Worm (Caenorhabditis elegans): Measurements from ENCODE around the gene F16F9.1.

- no peak for TF ChIP-seq klf-2 (GFP tag; conservative IDR thresholded peaks at IDR 0.05)
- no peak for TF ChIP-seq med-1 (GFP tag; optimal IDR thresholded peaks at IDR 0.05; ENCODE audit: insufficient read depth)
- TF ChIP-seq T22C8.4 (GFP tag; IDR thresholded peaks at IDR 0.05) = no peak
- TF ChIP-seq ztf-23 (GFP tag; IDR thresholded peaks at IDR 0.05) = no peak
- no peak for TF ChIP-seq ztf-29 (GFP tag; IDR thresholded peaks at IDR 0.05)
- TF ChIP-seq flt-1 (GFP tag; IDR thresholded peaks at IDR 0.05) = no peak
- no peak for TF ChIP-seq ref-1 (GFP tag; conservative IDR thresholded peaks at IDR 0.05)
Observed at ce11 chrX:8438756-8439155, 7.5 kb upstream of the F16F9.1 start.
